Fruit fly (Drosophila melanogaster) Kc167 (cell line): ENCODE data around the gene CG13692.

Source experiments
- Sin3A ChIP-seq: fragments of >200 bp; optimal IDR thresholded peaks from 2 replicates; lab custom pipeline; 2018; ENCODE audit warnings: missing external identifiers
- h ChIP-seq: fragments of >200 bp; optimal IDR thresholded peaks from 3 replicates; lab custom pipeline; 2018; ENCODE audit warnings: missing external identifiers
- psq ChIP-seq: fragments of >200 bp; optimal IDR thresholded peaks from 2 replicates; lab custom pipeline; 2017; ENCODE audit warnings: missing external identifiers
- ttk ChIP-seq: sonication (Bioruptor generic); optimal IDR thresholded peaks from 2 replicates; lab custom pipeline; 2017; ENCODE audit warnings: missing external identifiers

- TF ChIP-seq h (no peak), ttk (lab: Kevin White, UChicago) (no peak), Sin3A (lab: Kevin White, UChicago) (no peak), psq (lab: Kevin White, UChicago) (no peak)
These were observed 4.9 kb downstream of the CG13692 start for dm6 chr2L:426449-426848.
